Worm (Caenorhabditis elegans) whole organism, L4 larva: ENCODE results near the gene C50B8.6.

Experiments
- F26F4.8 ChIP-seq: fragments of 200-800 bp; sonication (Bioruptor generic); conservative IDR thresholded peaks from 2 replicates; pipeline ENCODE4 v1.3.6; 2022; ENCODE audit warnings: missing genetic modification characterization, missing compliant biosample characterization
- T20F7.1 ChIP-seq: fragments of 200-800 bp; sonication (Bioruptor generic); optimal IDR thresholded peaks from 2 replicates; lab custom pipeline; 2018; ENCODE audit warnings: mild to moderate bottlenecking, missing genetic modification characterization, missing compliant biosample characterization
- T26A8.4 ChIP-seq: fragments of 200-800 bp; sonication (Bioruptor generic); IDR thresholded peaks from 2 replicates; pipeline ENCODE4 v1.3.6; 2022; ENCODE audit warnings: missing genetic modification characterization, missing compliant biosample characterization
- Y105C5A.15 ChIP-seq: fragments of 200-800 bp; sonication (Bioruptor generic); IDR thresholded peaks from 2 replicates; pipeline ENCODE4 v1.3.6; 2022; ENCODE audit warnings: missing genetic modification characterization, missing compliant biosample characterization
- Y5F2A.4 ChIP-seq: fragments of 200-800 bp; sonication (Bioruptor generic); optimal IDR thresholded peaks from 2 replicates; lab custom pipeline; 2018; ENCODE audit warnings: mild to moderate bottlenecking, missing genetic modification characterization, missing compliant biosample characterization
- Y75B8A.6 ChIP-seq: fragments of 200-800 bp; sonication (Bioruptor generic); IDR thresholded peaks from 2 replicates; pipeline ENCODE4 v1.3.6; 2022; ENCODE audit warnings: missing genetic modification reagents, missing genetic modification characterization, missing compliant biosample characterization
- ZK546.5 ChIP-seq, 2 experiments: sonication (generic microtip); optimal IDR thresholded peaks; 2 replicates each; lab custom pipeline; 2017; ENCODE audit warnings: missing biosample characterization in 2 of 2, missing genetic modification characterization in 2 of 2
- aha-1 ChIP-seq: fragments of 150-350 bp; peaks from one replicate; lab custom pipeline; 2014; ENCODE audit warnings: missing biosample characterization, missing genetic modification characterization
- aly-2 ChIP-seq: sonication (generic microtip); optimal IDR thresholded peaks from 2 replicates; lab custom pipeline; 2018; ENCODE audit warnings: missing biosample characterization, missing genetic modification characterization
- ama-1 ChIP-seq: fragments of 150-350 bp; optimal IDR thresholded peaks from 2 replicates; lab custom pipeline; 2014; ENCODE audit warnings: inconsistent platforms, mixed read lengths
- ceh-20 ChIP-seq: fragments of 200-800 bp; sonication (Bioruptor generic); IDR thresholded peaks from 2 replicates; pipeline ENCODE4 v1.3.6; 2022; ENCODE audit warnings: missing genetic modification reagents, missing genetic modification characterization, missing compliant biosample characterization
- ceh-44 ChIP-seq: fragments of 200-800 bp; sonication (Bioruptor generic); IDR thresholded peaks from 2 replicates; pipeline ENCODE4 v1.3.6; 2022; ENCODE audit warnings: missing genetic modification reagents, missing genetic modification characterization, missing compliant biosample characterization
- ceh-82 ChIP-seq: sonication (generic microtip); optimal IDR thresholded peaks from 2 replicates; lab custom pipeline; 2017; ENCODE audit warnings: missing biosample characterization, missing genetic modification characterization
- ctbp-1 ChIP-seq: fragments of 200-800 bp; sonication (Bioruptor generic); IDR thresholded peaks from 2 replicates; pipeline ENCODE4 v1.3.6; 2022; ENCODE audit warnings: missing genetic modification reagents, missing genetic modification characterization, missing compliant biosample characterization
- daf-8 ChIP-seq: fragments of 200-800 bp; sonication (Bioruptor generic); IDR thresholded peaks from 2 replicates; pipeline ENCODE4 v1.3.6; 2022; ENCODE audit warnings: missing genetic modification characterization, missing compliant biosample characterization
- dmd-6 ChIP-seq: fragments of 200-800 bp; sonication (Bioruptor generic); IDR thresholded peaks from 2 replicates; pipeline ENCODE4 v1.3.6; 2022; ENCODE audit warnings: missing genetic modification reagents, missing genetic modification characterization, missing compliant biosample characterization
- dmd-8 ChIP-seq: fragments of 200-800 bp; sonication (Bioruptor generic); IDR thresholded peaks from 2 replicates; pipeline ENCODE4 v1.3.6; 2022; ENCODE audit warnings: missing genetic modification characterization, missing compliant biosample characterization
- dpl-1 ChIP-seq: fragments of 150-350 bp; optimal IDR thresholded peaks from 2 replicates; lab custom pipeline; 2014; ENCODE audit warnings: missing biosample characterization, missing genetic modification reagents, missing genetic modification characterization
- duxl-1 ChIP-seq: sonication (generic microtip); optimal IDR thresholded peaks from 2 replicates; lab custom pipeline; 2016; ENCODE audit warnings: mild to moderate bottlenecking, missing genetic modification characterization, moderate library complexity, missing compliant biosample characterization; ENCODE audit not compliant: poor library complexity
- egl-43 ChIP-seq: fragments of 200-800 bp; sonication (Bioruptor generic); IDR thresholded peaks from 2 replicates; pipeline ENCODE4 v1.3.6; 2022; ENCODE audit warnings: missing genetic modification reagents, missing genetic modification characterization, missing compliant biosample characterization
- gei-8 ChIP-seq: fragments of 200-800 bp; sonication (Bioruptor generic); optimal IDR thresholded peaks from 2 replicates; lab custom pipeline; 2018; ENCODE audit warnings: mild to moderate bottlenecking, missing genetic modification characterization, missing compliant biosample characterization
- hif-1 ChIP-seq, 2 experiments: sonication (generic microtip); optimal IDR thresholded peaks; 2 replicates each; lab custom pipeline; 2016 to 2017; ENCODE audit warnings: missing compliant biosample characterization in 2 of 2, missing genetic modification characterization in 2 of 2, missing genetic modification reagents in 2 of 2, missing genotype in 2 of 2, mild to moderate bottlenecking in 1 of 2
- hmg-1.1 ChIP-seq: fragments of 200-800 bp; sonication (Bioruptor generic); IDR thresholded peaks from 2 replicates; pipeline ENCODE4 v1.3.6; 2022; ENCODE audit warnings: missing genetic modification reagents, missing genetic modification characterization, missing compliant biosample characterization
- jun-1 ChIP-seq: fragments of 150-350 bp; optimal IDR thresholded peaks from 2 replicates; lab custom pipeline; 2014; ENCODE audit warnings: missing biosample characterization, missing genetic modification reagents, missing genetic modification characterization
- lim-7 ChIP-seq: fragments of 200-800 bp; sonication (Bioruptor generic); IDR thresholded peaks from 2 replicates; pipeline ENCODE4 v1.3.6; 2022; ENCODE audit warnings: missing genetic modification characterization, missing compliant biosample characterization
- lin-13 ChIP-seq: fragments of 150-350 bp; optimal IDR thresholded peaks from 2 replicates; lab custom pipeline; 2014; ENCODE audit warnings: missing biosample characterization, missing genetic modification reagents, missing genetic modification characterization
- lin-29 ChIP-seq: fragments of 200-800 bp; sonication (Bioruptor generic); IDR thresholded peaks from 2 replicates; pipeline ENCODE4 v1.3.6; 2022; ENCODE audit warnings: missing genetic modification reagents, missing genetic modification characterization, missing compliant biosample characterization
- lin-38 ChIP-seq: fragments of 200-800 bp; sonication (Bioruptor generic); IDR thresholded peaks from 2 replicates; pipeline ENCODE4 v1.3.6; 2022; ENCODE audit warnings: missing genetic modification reagents, missing genetic modification characterization, missing compliant biosample characterization
- mdl-1 ChIP-seq, 2 experiments: fragments of 150-350 bp in 1 of 2; sonication (generic microtip) in 1 of 2; optimal IDR thresholded peaks; 2 replicates each; lab custom pipeline; 2014 to 2017; ENCODE audit warnings: missing biosample characterization in 2 of 2, missing genetic modification characterization in 2 of 2
- mes-2 ChIP-seq: sonication (generic microtip); optimal IDR thresholded peaks from 2 replicates; lab custom pipeline; 2016; ENCODE audit warnings: missing genotype, mild to moderate bottlenecking, missing genetic modification characterization, missing compliant biosample characterization; ENCODE audit not compliant: poor library complexity, severe bottlenecking
- nhr-10 ChIP-seq: fragments of 150-350 bp; optimal IDR thresholded peaks from 2 replicates; lab custom pipeline; 2014; ENCODE audit warnings: missing biosample characterization, missing genetic modification characterization
- nhr-102 ChIP-seq: sonication (generic microtip); optimal IDR thresholded peaks from 2 replicates; lab custom pipeline; 2016; ENCODE audit warnings: mild to moderate bottlenecking, missing genetic modification characterization, moderate library complexity, missing compliant biosample characterization
- nhr-11 ChIP-seq: fragments of 150-350 bp; optimal IDR thresholded peaks from 2 replicates; lab custom pipeline; 2014; ENCODE audit warnings: missing biosample characterization, missing genetic modification characterization
- nhr-42 ChIP-seq: fragments of 200-800 bp; sonication (Bioruptor generic); IDR thresholded peaks from 2 replicates; pipeline ENCODE4 v1.3.6; 2022; ENCODE audit warnings: missing genetic modification characterization, missing compliant biosample characterization
- nhr-48 ChIP-seq: sonication (generic microtip); optimal IDR thresholded peaks from 2 replicates; lab custom pipeline; 2016; ENCODE audit warnings: mild to moderate bottlenecking, missing genetic modification characterization, missing compliant biosample characterization
- php-3 ChIP-seq: fragments of 200-800 bp; sonication (Bioruptor generic); IDR thresholded peaks from 2 replicates; pipeline ENCODE4 v1.3.6; 2022; ENCODE audit warnings: missing genetic modification reagents, missing genetic modification characterization, missing compliant biosample characterization
- rbr-2 ChIP-seq: sonication (generic microtip); optimal IDR thresholded peaks from 2 replicates; lab custom pipeline; 2016; ENCODE audit warnings: missing genotype, missing genetic modification characterization, missing compliant biosample characterization
- saeg-2 ChIP-seq: fragments of 200-800 bp; sonication (Bioruptor generic); IDR thresholded peaks from 2 replicates; pipeline ENCODE4 v1.3.6; 2022; ENCODE audit warnings: missing genetic modification reagents, missing genetic modification characterization, missing compliant biosample characterization
- sdz-12 ChIP-seq: fragments of 200-800 bp; sonication (Bioruptor generic); optimal IDR thresholded peaks from 2 replicates; lab custom pipeline; 2018; ENCODE audit warnings: mild to moderate bottlenecking, missing genetic modification characterization, missing compliant biosample characterization
- tra-1 ChIP-seq: fragments of 200-800 bp; sonication (Bioruptor generic); IDR thresholded peaks from 2 replicates; pipeline ENCODE4 v1.3.6; 2022; ENCODE audit warnings: missing genetic modification reagents, missing genetic modification characterization, missing compliant biosample characterization
- unc-62 ChIP-seq, 3 experiments: fragments of 150-350 bp in 1 of 3; sonication (generic microtip); optimal IDR thresholded peaks in 2 of 3; peaks in 1 of 3; 1 replicate in 1 of 3; 2 replicates in 2 of 3; lab custom pipeline; 2014 to 2017; ENCODE audit warnings: missing biosample characterization in 3 of 3, missing genetic modification characterization in 3 of 3, missing genetic modification reagents in 3 of 3, missing genotype in 1 of 3
- zag-1 ChIP-seq: fragments of 150-350 bp; optimal IDR thresholded peaks from 2 replicates; lab custom pipeline; 2014; ENCODE audit warnings: missing biosample characterization, missing genetic modification characterization
- zfp-2 ChIP-seq: sonication (generic microtip); optimal IDR thresholded peaks from 2 replicates; lab custom pipeline; 2016; ENCODE audit warnings: mild to moderate bottlenecking, missing genetic modification characterization, missing compliant biosample characterization
- zfp-3 ChIP-seq: fragments of 200-800 bp; sonication (Bioruptor generic); conservative IDR thresholded peaks from 2 replicates; pipeline ENCODE4 v1.3.6; 2022; ENCODE audit warnings: missing genetic modification reagents, missing genetic modification characterization, missing compliant biosample characterization

C50B8.6 gene

ce11 chrV:13591504-13592174 lies 12.9 kb downstream of the C50B8.6 start, which contains the start of gene tbcb-1:
tbcb-1 (plus strand) TSS chrV:13592124.
- TF ChIP-seq lin-38: peak; percentile 93
- TF ChIP-seq duxl-1 (tag; lab: Kevin White, UChicago): no peak
- TF ChIP-seq lin-29: no peak
- TF ChIP-seq dpl-1 (GFP tag; lab: Kevin White, UChicago): peak; percentile 56
- TF ChIP-seq unc-62 (GFP tag; optimal IDR thresholded peaks at IDR 0.05 in 1 of 2; lab: Kevin White, UChicago): peak in 1 of 2 experiments; percentile 53
- TF ChIP-seq unc-62 (tag; optimal IDR thresholded peaks at IDR 0.05; lab: Kevin White, UChicago): no peak
- TF ChIP-seq daf-8 (GFP tag; lab: Robert Waterston, UW): no peak
- TF ChIP-seq php-3: no peak
- peak; percentile 46 for TF ChIP-seq T20F7.1
- no peak for TF ChIP-seq ama-1 (lab: Kevin White, UChicago)
- no peak for TF ChIP-seq ceh-82 (tag; lab: Kevin White, UChicago)
- peak; percentile 82 for TF ChIP-seq mes-2 (tag; lab: Kevin White, UChicago)
- no peak for TF ChIP-seq aha-1 (tag; lab: Kevin White, UChicago)

ce11 chrV:13593083-13593482 lies 14.3 kb downstream of the C50B8.6 start, which contains the start of gene F53F4.4:
F53F4.4 (plus strand) TSS chrV:13593383.
- TF ChIP-seq aha-1 (tag; lab: Kevin White, UChicago): peak; percentile 37
- TF ChIP-seq hmg-1.1 (GFP tag; lab: Robert Waterston, UW): no peak
- no peak for TF ChIP-seq zag-1 (tag; lab: Kevin White, UChicago)
- TF ChIP-seq egl-43 (GFP tag; lab: Robert Waterston, UW): peak; percentile 25; the same call in 1 of the 2 replicates
- TF ChIP-seq unc-62 (GFP tag; optimal IDR thresholded peaks at IDR 0.05 in 1 of 2; lab: Kevin White, UChicago): peak in 1 of 2 experiments; percentile 32
- TF ChIP-seq unc-62 (tag; optimal IDR thresholded peaks at IDR 0.05; lab: Kevin White, UChicago): no peak
- peak; percentile 41 for TF ChIP-seq lin-38
- TF ChIP-seq, all 104 proteins: peak for 4

- TF ChIP-seq rbr-2 (tag; lab: Kevin White, UChicago) (no peak), saeg-2 (GFP tag; lab: Robert Waterston, UW) (no peak), zfp-2 (no peak), lin-13 (GFP tag; lab: Kevin White, UChicago) (no peak), ceh-44 (GFP tag; lab: Robert Waterston, UW) (no peak), aly-2 (tag; lab: Kevin White, UChicago) (no peak), nhr-10 (tag; lab: Kevin White, UChicago) (no peak), T26A8.4 (GFP tag; lab: Robert Waterston, UW) (no peak), F26F4.8 (GFP tag; lab: Robert Waterston, UW) (no peak), zfp-3 (GFP tag; lab: Robert Waterston, UW) (no peak), dmd-8 (GFP tag; lab: Robert Waterston, UW) (no peak), jun-1 (no peak), ceh-20 (no peak), nhr-48 (tag; lab: Kevin White, UChicago) (no peak), tra-1 (no peak)
These were observed 19.6 kb downstream of the C50B8.6 start for ce11 chrV:13598370-13598769.

ce11 chrV:13600882-13601281 lies 22.1 kb downstream of the C50B8.6 start, which contains the start of gene rdy-2:
rdy-2 (minus strand) TSS chrV:13600982.
- TF ChIP-seq gei-8 (no peak), nhr-42 (GFP tag; lab: Robert Waterston, UW) (no peak), ceh-82 (tag; lab: Kevin White, UChicago) (no peak), dmd-6 (no peak), hif-1 (tag; optimal IDR thresholded peaks at IDR 0.05; lab: Kevin White, UChicago) (no peak), tra-1 (no peak), daf-8 (GFP tag; lab: Robert Waterston, UW) (no peak), Y75B8A.6 (no peak), php-3 (no peak), lim-7 (GFP tag; lab: Robert Waterston, UW) (no peak), egl-43 (GFP tag; lab: Robert Waterston, UW) (no peak), ZK546.5 (tag; optimal IDR thresholded peaks at IDR 0.05; lab: Kevin White, UChicago) (no peak), ctbp-1 (no peak), Y5F2A.4 (GFP tag; lab: Kevin White, UChicago) (no peak), nhr-11 (tag; lab: Kevin White, UChicago) (no peak), nhr-102 (tag; lab: Kevin White, UChicago) (no peak), mdl-1 (tag; optimal IDR thresholded peaks at IDR 0.05; lab: Kevin White, UChicago) (no peak), Y105C5A.15 (GFP tag; lab: Robert Waterston, UW) (no peak), sdz-12 (GFP tag; lab: Kevin White, UChicago) (no peak)
- TF ChIP-seq, all 104 proteins: peak for 0
